Fruit fly (Drosophila melanogaster): Measurements from ENCODE around the gene Ubr3.
A peak's percentile ranks its signal among the peaks of the same experiment; 100 is the strongest.

Gene Ubr3

dm6 chrX:7893411-7894122 lies 42.1 kb upstream of the Ubr3 start, which contains the start of the genes CG45089, ND-MNLL and p115 (continued):
- TF ChIP-seq vnd (GFP tag; IDR thresholded peaks at IDR 0.05; ENCODE audit: partially characterized antibody) (no peak), Max (GFP tag; optimal IDR thresholded peaks at IDR 0.05) (peak; percentile 57), Bdp1 (GFP tag; optimal IDR thresholded peaks at IDR 0.05) (no peak), chn (GFP tag; optimal IDR thresholded peaks at IDR 0.05) (peak; percentile 28), Stat92E (GFP tag; optimal IDR thresholded peaks at IDR 0.05) (no peak), Aef1 (GFP tag; IDR thresholded peaks at IDR 0.05) (peak; percentile 50; the same call in 2 of the 3 replicates), CG9817 (tag; optimal IDR thresholded peaks at IDR 0.05) (peak; percentile 62), Mrtf (GFP tag; IDR thresholded peaks at IDR 0.05) (no peak), sna (GFP tag; IDR thresholded peaks at IDR 0.05; ENCODE audit: partially characterized antibody) (peak; percentile 41; the same call in 1 of the 2 replicates), tio (GFP tag; optimal IDR thresholded peaks at IDR 0.05) (peak; percentile 19), NC2β (GFP tag; optimal IDR thresholded peaks at IDR 0.05) (peak; percentile 12), ara (GFP tag; IDR thresholded peaks at IDR 0.05) (no peak), CG10209 (GFP tag; optimal IDR thresholded peaks at IDR 0.05) (peak; percentile 25), CG11085 (GFP tag; IDR thresholded peaks at IDR 0.05) (0 out of 2 replicates have a peak, but pooled peaks have one; percentile 11), run (tag; optimal IDR thresholded peaks at IDR 0.05) (no peak), CG7271 (tag; optimal IDR thresholded peaks at IDR 0.05) (no peak), CG12744 (GFP tag; optimal IDR thresholded peaks at IDR 0.05) (no peak), toy (GFP tag; IDR thresholded peaks at IDR 0.05) (no peak), Elba2 (GFP tag; optimal IDR thresholded peaks at IDR 0.05) (peak; percentile 67), Bteb2 (GFP tag; optimal IDR thresholded peaks at IDR 0.05) (no peak), twi (tag; optimal IDR thresholded peaks at IDR 0.05) (peak; percentile 26), CG2678 (tag; optimal IDR thresholded peaks at IDR 0.05) (peak; percentile 69), CG9215 (GFP tag; IDR thresholded peaks at IDR 0.05) (peak; percentile 25; the same call in 1 of the 2 replicates), CG7372 (GFP tag; IDR thresholded peaks at IDR 0.05) (peak; percentile 60), stwl (tag; optimal IDR thresholded peaks at IDR 0.05) (peak; percentile 59), maf-S (GFP tag; optimal IDR thresholded peaks at IDR 0.05) (no peak), ttk (GFP tag; IDR thresholded peaks at IDR 0.05) (peak; percentile 36; the same call in 1 of the 2 replicates), Chrac-16 (GFP tag; optimal IDR thresholded peaks at IDR 0.05) (peak; percentile 68), otp (GFP tag; IDR thresholded peaks at IDR 0.05) (no peak), CG34376 (GFP tag; optimal IDR thresholded peaks at IDR 0.05) (no peak), h (optimal IDR thresholded peaks at IDR 0.05) (no peak), salm (tag; optimal IDR thresholded peaks at IDR 0.05) (no peak), CG10366 (GFP tag; IDR thresholded peaks at IDR 0.05) (peak; percentile 46), CG14965 (GFP tag; optimal IDR thresholded peaks at IDR 0.05; ENCODE audit: borderline replicate concordance) (no peak), Oaz (GFP tag; IDR thresholded peaks at IDR 0.05) (peak; percentile 26; the same call in 1 of the 2 replicates), Myb (GFP tag; optimal IDR thresholded peaks at IDR 0.05) (peak; percentile 20), Ptx1 (GFP tag; IDR thresholded peaks at IDR 0.05) (peak; percentile 68), Med (GFP tag) (peak; percentile 86), CG14710 (tag; optimal IDR thresholded peaks at IDR 0.05) (peak; percentile 77), ERR (GFP tag; optimal IDR thresholded peaks at IDR 0.05) (no peak), CG17328 (GFP tag; IDR thresholded peaks at IDR 0.05) (0 out of 2 replicates have a peak, but pooled peaks have one; percentile 42), slou (GFP tag; optimal IDR thresholded peaks at IDR 0.05) (peak; percentile 26), CG2889 (GFP tag; IDR thresholded peaks at IDR 0.05) (no peak), lov (optimal IDR thresholded peaks at IDR 0.05) (no peak), lov (GFP tag; IDR thresholded peaks at IDR 0.05) (no peak), jigr1 (GFP tag; IDR thresholded peaks at IDR 0.05) (no peak; the same call in 2 of the 3 replicates), Kr (GFP tag; optimal IDR thresholded peaks at IDR 0.05) (no peak), amos (GFP tag; IDR thresholded peaks at IDR 0.05; ENCODE audit: partially characterized antibody) (peak; percentile 57), CG12659 (GFP tag; optimal IDR thresholded peaks at IDR 0.05) (peak; percentile 68), B-H2 (GFP tag; optimal IDR thresholded peaks at IDR 0.05) (peak; percentile 74)

Measured in whole organism, embryonic.